Fruit fly (Drosophila melanogaster): Measurements from ENCODE around the gene CG43251.

DNA sequence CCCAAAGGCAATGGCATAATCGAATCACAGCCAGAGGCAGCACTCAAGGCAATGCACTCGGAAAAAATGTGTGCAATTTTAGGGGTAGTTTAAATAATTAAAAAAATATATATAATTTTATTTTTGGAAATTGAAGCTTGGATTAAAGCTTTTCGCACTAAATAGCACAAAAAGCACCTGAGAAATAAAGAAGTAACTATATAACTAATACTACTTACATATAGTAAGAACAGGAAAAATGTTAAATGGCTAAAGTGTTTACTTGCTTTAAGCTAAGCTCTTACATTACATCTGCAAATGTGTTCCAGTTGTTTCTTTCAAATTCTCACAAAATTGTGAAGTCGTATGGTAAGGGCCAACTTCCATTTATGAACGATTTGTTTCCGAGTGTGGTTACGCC is 19.3 kb upstream of the CG43251 start, which contains the start of gene Gr77a:
- TF ChIP-seq pan (optimal IDR thresholded peaks at IDR 0.05) (no peak), CG8478 (optimal IDR thresholded peaks at IDR 0.05) (no peak), Dll (optimal IDR thresholded peaks at IDR 0.05) (no peak), psq (optimal IDR thresholded peaks at IDR 0.05) (no peak)
